Fruit fly (Drosophila melanogaster) whole organism, wandering third instar larva: ENCODE measurements around the gene CG15535.

ENCODE experiments used
- Abd-B ChIP-seq: fragments of >200 bp; optimal IDR thresholded peaks from 2 replicates; lab custom pipeline; 2017; ENCODE audit warnings: missing biosample characterization, missing genetic modification characterization
- CG32264 ChIP-seq: fragments of 200-800 bp; sonication (Bioruptor generic); optimal IDR thresholded peaks from 2 replicates; lab custom pipeline; 2016; ENCODE audit warnings: missing biosample characterization, missing genetic modification characterization
- CG9705 ChIP-seq: fragments of 200-800 bp; sonication (Bioruptor generic); optimal IDR thresholded peaks from 2 replicates; lab custom pipeline; 2018; ENCODE audit warnings: missing biosample characterization, mild to moderate bottlenecking, missing genetic modification characterization
- CrebA ChIP-seq: fragments of 200-800 bp; sonication (Bioruptor generic); optimal IDR thresholded peaks from 2 replicates; lab custom pipeline; 2016; ENCODE audit warnings: missing biosample characterization, mild to moderate bottlenecking, missing genetic modification characterization, borderline replicate concordance
- Dfd ChIP-seq: fragments of >200 bp; optimal IDR thresholded peaks from 2 replicates; lab custom pipeline; 2017; ENCODE audit warnings: missing biosample characterization, missing genetic modification characterization
- Dif ChIP-seq: fragments of 200-275, 200-300 bp; sonication (Bioruptor generic); optimal IDR thresholded peaks from 2 replicates; lab custom pipeline; 2018; ENCODE audit warnings: missing biosample characterization, missing genetic modification characterization; ENCODE audit not compliant: partially characterized antibody
- GATAd ChIP-seq: sonication (Bioruptor generic); optimal IDR thresholded peaks from 2 replicates; lab custom pipeline; 2016; ENCODE audit warnings: missing biosample characterization, missing genetic modification characterization
- HLH106 ChIP-seq: fragments of 200-800 bp; optimal IDR thresholded peaks from 3 replicates; lab custom pipeline; 2019; ENCODE audit warnings: missing biosample characterization, mild to moderate bottlenecking, missing genetic modification characterization, moderate library complexity
- Hnf4 ChIP-seq: fragments of 200-800 bp; sonication (Bioruptor generic); optimal IDR thresholded peaks from 2 replicates; lab custom pipeline; 2016; ENCODE audit warnings: missing biosample characterization, mild to moderate bottlenecking, missing genetic modification characterization
- Hr78 ChIP-seq: fragments of >200 bp; optimal IDR thresholded peaks from 2 replicates; lab custom pipeline; 2017; ENCODE audit warnings: missing biosample characterization, missing genetic modification characterization
- Hr83 ChIP-seq: fragments of 200-300 bp; sonication (Bioruptor generic); optimal IDR thresholded peaks from 2 replicates; lab custom pipeline; 2016; ENCODE audit warnings: missing biosample characterization, mild to moderate bottlenecking, missing genetic modification characterization, moderate library complexity; ENCODE audit not compliant: poor library complexity, severe bottlenecking
- Jra ChIP-seq: sonication (Bioruptor generic); optimal IDR thresholded peaks from 2 replicates; lab custom pipeline; 2016; ENCODE audit warnings: missing biosample characterization, missing genetic modification characterization
- Mio ChIP-seq: sonication (Bioruptor generic); optimal IDR thresholded peaks from 2 replicates; lab custom pipeline; 2016; ENCODE audit warnings: missing biosample characterization, missing genetic modification characterization
- Myc ChIP-seq: fragments of >200 bp; optimal IDR thresholded peaks from 2 replicates; lab custom pipeline; 2017
- N ChIP-seq: fragments of >200 bp; optimal IDR thresholded peaks from 2 replicates; lab custom pipeline; 2018; ENCODE audit warnings: missing biosample characterization, missing external identifiers, missing genetic modification characterization
- OdsH ChIP-seq: fragments of 200-800 bp; sonication (Bioruptor generic); optimal IDR thresholded peaks from 2 replicates; lab custom pipeline; 2016; ENCODE audit warnings: missing biosample characterization, mild to moderate bottlenecking, missing genetic modification characterization
- Rel ChIP-seq, 2 experiments: fragments of 200-800 bp; sonication (Bioruptor generic) in 1 of 2; optimal IDR thresholded peaks; 2 replicates in 1 of 2; 3 replicates in 1 of 2; lab custom pipeline; 2016 to 2019; ENCODE audit warnings: mild to moderate bottlenecking in 2 of 2, missing biosample characterization in 2 of 2, missing genetic modification characterization in 2 of 2, moderate library complexity in 1 of 2
- Sp1 ChIP-seq: fragments of 200-800 bp; sonication (Bioruptor generic); optimal IDR thresholded peaks from 3 replicates; lab custom pipeline; 2019; ENCODE audit warnings: missing biosample characterization, mild to moderate bottlenecking, missing genetic modification characterization, moderate library complexity
- Vsx2 ChIP-seq: fragments of 200-300, 225-300 bp; sonication (Bioruptor generic); optimal IDR thresholded peaks from 2 replicates; lab custom pipeline; 2018; ENCODE audit warnings: missing biosample characterization, missing genetic modification characterization; ENCODE audit not compliant: partially characterized antibody
- br ChIP-seq: fragments of 200-800 bp; sonication (Bioruptor generic); optimal IDR thresholded peaks from 2 replicates; lab custom pipeline; 2016; ENCODE audit warnings: missing biosample characterization, missing genetic modification characterization
- brk ChIP-seq: fragments of 200-800 bp; sonication (Bioruptor generic); optimal IDR thresholded peaks from 2 replicates; lab custom pipeline; 2016; ENCODE audit warnings: missing biosample characterization, mild to moderate bottlenecking, missing genetic modification characterization
- dl ChIP-seq, 2 experiments: fragments of 175-275, 200-275 bp in 1 of 2; fragments of 200-275 bp in 1 of 2; sonication (Bioruptor generic); optimal IDR thresholded peaks; lab custom pipeline; 2018; ENCODE audit warnings: mild to moderate bottlenecking in 2 of 2, missing biosample characterization in 2 of 2, missing genetic modification characterization in 2 of 2, moderate library complexity in 2 of 2; ENCODE audit not compliant: partially characterized antibody in 2 of 2, insufficient read depth in 1 of 2
- dmrt93B ChIP-seq: fragments of 200-800 bp; sonication (Bioruptor generic); optimal IDR thresholded peaks from 2 replicates; lab custom pipeline; 2018; ENCODE audit warnings: missing biosample characterization, mild to moderate bottlenecking, missing genetic modification characterization
- dsf ChIP-seq: sonication (Bioruptor generic); optimal IDR thresholded peaks from 2 replicates; lab custom pipeline; 2016; ENCODE audit warnings: missing biosample characterization, missing genetic modification characterization, borderline replicate concordance
- ey ChIP-seq: fragments of 200-800 bp; sonication (Bioruptor generic); optimal IDR thresholded peaks from 2 replicates; lab custom pipeline; 2016; ENCODE audit warnings: missing biosample characterization, missing genetic modification characterization
- foxo ChIP-seq, 2 experiments: fragments of 200-800 bp; sonication (Bioruptor generic); optimal IDR thresholded peaks; 2 replicates in 1 of 2; 3 replicates in 1 of 2; lab custom pipeline; 2016 to 2017; ENCODE audit warnings: missing biosample characterization in 2 of 2, missing genetic modification characterization in 2 of 2
- h ChIP-seq: fragments of 200-800 bp; sonication (Bioruptor generic); optimal IDR thresholded peaks from 3 replicates; lab custom pipeline; 2016; ENCODE audit warnings: missing biosample characterization, mild to moderate bottlenecking, missing genetic modification characterization
- jim ChIP-seq: fragments of 175-275, 200-325 bp; sonication (Bioruptor generic); optimal IDR thresholded peaks from 2 replicates; lab custom pipeline; 2016; ENCODE audit warnings: missing biosample characterization, mild to moderate bottlenecking, missing genetic modification characterization
- lola ChIP-seq: fragments of >200 bp; optimal IDR thresholded peaks from 2 replicates; lab custom pipeline; 2017; ENCODE audit warnings: missing biosample characterization, missing genetic modification characterization
- pan ChIP-seq: fragments of >200 bp; optimal IDR thresholded peaks from 2 replicates; lab custom pipeline; 2017
- psq ChIP-seq: fragments of 200-800 bp; sonication (Bioruptor generic); optimal IDR thresholded peaks from 3 replicates; lab custom pipeline; 2017; ENCODE audit warnings: missing biosample characterization, mild to moderate bottlenecking, missing genetic modification characterization, moderate library complexity
- rgr ChIP-seq: fragments of 200-800 bp; sonication (Bioruptor generic); optimal IDR thresholded peaks from 3 replicates; lab custom pipeline; 2016; ENCODE audit warnings: missing biosample characterization, mild to moderate bottlenecking, missing genetic modification characterization
- sage ChIP-seq: fragments of 200-800 bp; sonication (Bioruptor generic); optimal IDR thresholded peaks from 2 replicates; lab custom pipeline; 2016; ENCODE audit warnings: missing biosample characterization, mild to moderate bottlenecking, missing genetic modification characterization
- sv ChIP-seq: fragments of 200-800 bp; sonication (Bioruptor generic); optimal IDR thresholded peaks from 3 replicates; lab custom pipeline; 2016; ENCODE audit warnings: missing biosample characterization, missing genetic modification characterization
- tai ChIP-seq: sonication (Bioruptor generic); optimal IDR thresholded peaks from 2 replicates; lab custom pipeline; 2016; ENCODE audit warnings: missing biosample characterization, missing genetic modification characterization
- usp ChIP-seq: fragments of >200 bp; optimal IDR thresholded peaks from 2 replicates; lab custom pipeline; 2017; ENCODE audit warnings: missing biosample characterization, missing genetic modification characterization
- woc ChIP-seq: sonication (Bioruptor generic); optimal IDR thresholded peaks from 2 replicates; lab custom pipeline; 2016; ENCODE audit warnings: missing biosample characterization, mild to moderate bottlenecking, missing genetic modification characterization

CG15535 gene

dm6 chr3R:30388215-30388871 lies 35.4 kb downstream of the CG15535 start (continued):
- TF ChIP-seq CG32264 (GFP tag; lab: Kevin White, UChicago) = peak; percentile 62
- peak; percentile 4 for TF ChIP-seq usp (GFP tag; lab: Kevin White, UChicago)
- TF ChIP-seq Myc (lab: Kevin White, UChicago) = no peak
- TF ChIP-seq Dfd (GFP tag; lab: Kevin White, UChicago) = no peak
- peak; percentile 81 for TF ChIP-seq Hr83 (GFP tag; lab: Kevin White, UChicago)
- TF ChIP-seq lola (GFP tag; lab: Kevin White, UChicago) = no peak
- peak; percentile 94 for TF ChIP-seq HLH106
- peak; percentile 90 for TF ChIP-seq h
- peak; percentile 98 for TF ChIP-seq dmrt93B
- TF ChIP-seq br (GFP tag; lab: Kevin White, UChicago) = peak; percentile 94
- TF ChIP-seq foxo (GFP tag; optimal IDR thresholded peaks at IDR 0.05; lab: Kevin White, UChicago) = peak; percentile 61 to 96
- peak; percentile 91 for TF ChIP-seq Jra (GFP tag; lab: Kevin White, UChicago)
- no peak for TF ChIP-seq CrebA (GFP tag; lab: Kevin White, UChicago)
- no peak for TF ChIP-seq Abd-B (GFP tag; lab: Kevin White, UChicago)
- no peak for TF ChIP-seq brk
- TF ChIP-seq OdsH (GFP tag; lab: Kevin White, UChicago) = peak; percentile 93
- peak; percentile 88 for TF ChIP-seq tai (GFP tag; lab: Kevin White, UChicago)
- TF ChIP-seq Hr78 (GFP tag; lab: Kevin White, UChicago) = no peak
- TF ChIP-seq Sp1 (GFP tag; lab: Kevin White, UChicago) = peak; percentile 96
- TF ChIP-seq, all 38 proteins: peak for 28

DNA sequence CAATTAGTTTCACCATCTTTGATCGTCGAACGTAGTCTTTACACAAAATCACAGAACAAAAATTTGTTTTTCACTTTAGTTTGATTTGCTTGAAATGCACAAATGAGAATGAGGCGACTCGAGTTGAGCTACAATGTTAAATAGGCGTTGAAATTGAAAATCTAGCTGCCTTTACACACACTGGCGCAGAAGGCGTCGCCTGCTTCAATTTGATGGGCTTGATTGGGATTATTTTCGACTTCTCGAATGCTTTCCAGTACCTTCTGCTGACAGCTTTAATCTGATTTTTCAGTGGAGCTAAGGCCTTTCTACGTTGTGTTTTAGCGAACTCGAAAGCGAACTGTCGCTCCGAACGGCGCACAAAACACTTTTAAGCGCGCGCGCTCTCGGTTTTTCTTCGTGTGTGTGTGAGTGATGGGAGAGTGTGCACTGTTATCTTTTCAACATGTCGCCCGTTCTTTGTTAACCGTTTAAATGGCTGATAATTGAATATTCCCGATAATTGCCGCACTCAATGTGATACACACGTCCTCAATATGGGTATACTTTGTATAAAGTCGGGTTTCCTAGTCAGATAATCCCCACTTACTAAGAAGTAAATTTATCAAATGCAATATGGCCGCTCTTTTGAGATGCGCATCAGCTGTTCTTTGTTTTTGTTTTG lies 36.1 kb downstream of the CG15535 start, which contains the start of the genes Fer2LCH and Fer1HCH:
Gene Fer2LCH, plus strand, starts transcription at position 290 of the 664 bp plus-strand sequence.
Gene Fer1HCH, minus strand, starts transcription at position 664 of the 664 bp plus-strand sequence.
- TF ChIP-seq Rel (GFP tag; optimal IDR thresholded peaks at IDR 0.05; lab: Kevin White, UChicago) (no peak), Rel (tag; optimal IDR thresholded peaks at IDR 0.05; lab: Kevin White, UChicago) (peak; percentile 74), N (GFP tag; lab: Kevin White, UChicago) (no peak), Dfd (GFP tag; lab: Kevin White, UChicago) (no peak), Vsx2 (GFP tag; lab: Kevin White, UChicago) (peak; percentile 72), CrebA (GFP tag; lab: Kevin White, UChicago) (no peak), dmrt93B (no peak), Hr83 (GFP tag; lab: Kevin White, UChicago) (peak; percentile 60), h (no peak), dl (GFP tag; optimal IDR thresholded peaks at IDR 0.05; lab: Kevin White, UChicago; ENCODE audit: insufficient read depth in 1 of 2, partially characterized antibody in 2 of 2) (peak; percentile 44 to 71), Dif (GFP tag; lab: Kevin White, UChicago) (peak; percentile 79), Mio (GFP tag; lab: Kevin White, UChicago) (no peak)

DNA sequence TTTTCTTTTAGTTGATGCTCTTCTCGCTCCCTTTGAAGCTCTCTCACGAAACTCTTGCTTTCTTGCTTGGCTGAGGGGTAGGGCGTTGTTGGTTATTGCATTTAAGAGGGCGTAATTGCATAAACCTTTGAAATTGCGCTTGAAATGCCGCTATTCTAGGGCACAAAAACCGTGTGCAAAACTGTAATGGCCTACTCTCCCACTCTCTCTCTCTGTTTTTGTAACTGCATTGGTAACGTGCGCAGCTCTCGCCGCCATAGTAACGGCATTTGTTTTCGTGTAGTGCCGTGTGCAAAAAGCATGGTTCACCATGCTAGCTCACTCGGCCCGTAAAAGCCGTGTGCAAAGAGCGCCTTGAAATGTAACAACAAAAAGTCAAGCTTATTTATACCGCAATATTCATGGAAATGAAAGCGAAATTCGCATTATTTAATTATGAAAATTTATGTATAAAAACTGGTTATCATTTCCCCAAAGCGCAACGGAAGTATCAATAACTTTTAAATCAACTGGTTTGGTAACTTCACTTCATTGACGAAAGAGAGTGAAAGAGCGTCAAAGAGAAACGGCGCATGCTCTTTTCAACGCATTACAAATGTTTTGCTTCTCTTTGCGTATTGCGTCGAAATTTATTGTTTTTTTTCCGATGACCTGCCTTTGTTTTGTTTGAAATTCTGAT lies 36.8 kb downstream of the CG15535 start:
- TF ChIP-seq Hr78 (GFP tag; lab: Kevin White, UChicago) (no peak), pan (no peak), Mio (GFP tag; lab: Kevin White, UChicago) (no peak), dmrt93B (no peak), sv (GFP tag; lab: Kevin White, UChicago) (no peak), jim (no peak), tai (GFP tag; lab: Kevin White, UChicago) (no peak), Sp1 (GFP tag; lab: Kevin White, UChicago) (no peak), CG9705 (GFP tag; lab: Kevin White, UChicago) (no peak), Hnf4 (GFP tag; lab: Kevin White, UChicago) (no peak), usp (GFP tag; lab: Kevin White, UChicago) (no peak), N (GFP tag; lab: Kevin White, UChicago) (no peak), Jra (GFP tag; lab: Kevin White, UChicago) (peak; percentile 8), foxo (GFP tag; optimal IDR thresholded peaks at IDR 0.05; lab: Kevin White, UChicago) (no peak), Dfd (GFP tag; lab: Kevin White, UChicago) (no peak), HLH106 (no peak), GATAd (GFP tag; lab: Kevin White, UChicago) (no peak), ey (GFP tag; lab: Kevin White, UChicago) (no peak), h (no peak), dl (GFP tag; optimal IDR thresholded peaks at IDR 0.05; lab: Kevin White, UChicago; ENCODE audit: insufficient read depth in 1 of 2, partially characterized antibody in 2 of 2) (peak; percentile 93 to 98), CG32264 (GFP tag; lab: Kevin White, UChicago) (no peak), sage (GFP tag; lab: Kevin White, UChicago) (peak; percentile 69), CrebA (GFP tag; lab: Kevin White, UChicago) (peak; percentile 72), dsf (GFP tag; lab: Kevin White, UChicago) (no peak), psq (GFP tag; lab: Kevin White, UChicago) (no peak), Abd-B (GFP tag; lab: Kevin White, UChicago) (no peak), lola (GFP tag; lab: Kevin White, UChicago) (no peak), br (GFP tag; lab: Kevin White, UChicago) (no peak), Rel (GFP tag; optimal IDR thresholded peaks at IDR 0.05; lab: Kevin White, UChicago) (peak; percentile 49), Rel (tag; optimal IDR thresholded peaks at IDR 0.05; lab: Kevin White, UChicago) (no peak), woc (GFP tag; lab: Kevin White, UChicago) (no peak), OdsH (GFP tag; lab: Kevin White, UChicago) (peak; percentile 40), rgr (no peak)
